Fruit fly (Drosophila melanogaster): Measurements from ENCODE around the gene Rrp6.

Rrp6 gene

dm6 chr3R:14898280-14898756, 12.3 kb upstream of the Rrp6 start, which contains the start of the genes Nup93-2 and CG3817 (continued):
- TF ChIP-seq Max (GFP tag; optimal IDR thresholded peaks at IDR 0.05) = no peak
- TF ChIP-seq disco-r (GFP tag; optimal IDR thresholded peaks at IDR 0.05) = no peak
- 0 out of 3 replicates have a peak, but pooled peaks have one; percentile 33 for TF ChIP-seq CG6175 (GFP tag; IDR thresholded peaks at IDR 0.05)
- peak; percentile 40 for TF ChIP-seq caup (GFP tag; optimal IDR thresholded peaks at IDR 0.05; ENCODE audit: severe bottlenecking)
- no peak for TF ChIP-seq eve (GFP tag; optimal IDR thresholded peaks at IDR 0.05)
- TF ChIP-seq Awh (GFP tag; IDR thresholded peaks at IDR 0.05) = no peak
- TF ChIP-seq Rfx (GFP tag; IDR thresholded peaks at IDR 0.05) = peak; percentile 82
- TF ChIP-seq kay (GFP tag; optimal IDR thresholded peaks at IDR 0.05) = peak; percentile 70
- TF ChIP-seq phol (tag; optimal IDR thresholded peaks at IDR 0.05) = peak; percentile 85
- TF ChIP-seq CG6683 (GFP tag; optimal IDR thresholded peaks at IDR 0.05) = no peak
- no peak for TF ChIP-seq fd64A (GFP tag; optimal IDR thresholded peaks at IDR 0.05)
- no peak for TF ChIP-seq ro (GFP tag; IDR thresholded peaks at IDR 0.05)
- no peak for TF ChIP-seq Adf1 (GFP tag; IDR thresholded peaks at IDR 0.05)
- no peak for TF ChIP-seq Spps (tag; optimal IDR thresholded peaks at IDR 0.05)
- TF ChIP-seq C15 (GFP tag; IDR thresholded peaks at IDR 0.05) = no peak
- TF ChIP-seq ftz-f1 (GFP tag; optimal IDR thresholded peaks at IDR 0.05) = no peak
- TF ChIP-seq hb (GFP tag; IDR thresholded peaks at IDR 0.05; ENCODE audit: partially characterized antibody) = 0 out of 3 replicates have a peak, but pooled peaks have one; percentile 52
- no peak for TF ChIP-seq her (GFP tag; optimal IDR thresholded peaks at IDR 0.05)
- peak; percentile 89 for TF ChIP-seq CG17361 (GFP tag; IDR thresholded peaks at IDR 0.05)
- no peak for TF ChIP-seq CG12071 (GFP tag; optimal IDR thresholded peaks at IDR 0.05)
- peak; percentile 74 for TF ChIP-seq CG32772 (GFP tag; IDR thresholded peaks at IDR 0.05)
- TF ChIP-seq CG14441 (GFP tag; IDR thresholded peaks at IDR 0.05) = peak; percentile 52; the same call in 1 of the 2 replicates
- peak; percentile 44 for TF ChIP-seq zen (tag; optimal IDR thresholded peaks at IDR 0.05)
- no peak for TF ChIP-seq CG18011 (GFP tag; optimal IDR thresholded peaks at IDR 0.05)
- no peak for TF ChIP-seq sim (GFP tag; IDR thresholded peaks at IDR 0.05)
- TF ChIP-seq kni (GFP tag; optimal IDR thresholded peaks at IDR 0.05) = no peak
- TF ChIP-seq ato (GFP tag; IDR thresholded peaks at IDR 0.05; ENCODE audit: partially characterized antibody) = peak; percentile 10; the same call in 1 of the 2 replicates
- peak; percentile 71; the same call in 1 of the 3 replicates for TF ChIP-seq CG34422 (GFP tag; IDR thresholded peaks at IDR 0.05)
- TF ChIP-seq Gug (GFP tag; IDR thresholded peaks at IDR 0.05) = peak; percentile 59; the same call in 2 of the 4 replicates
- TF ChIP-seq Xrp1 (GFP tag; IDR thresholded peaks at IDR 0.05) = peak; percentile 41; the same call in 1 of the 2 replicates
- TF ChIP-seq gcm2 (GFP tag; optimal IDR thresholded peaks at IDR 0.05) = no peak
- no peak for TF ChIP-seq HLHmδ (GFP tag; optimal IDR thresholded peaks at IDR 0.05)
- peak; percentile 57 for TF ChIP-seq pum (GFP tag; optimal IDR thresholded peaks at IDR 0.05)
- peak; percentile 81 for TF ChIP-seq CG6272 (GFP tag; IDR thresholded peaks at IDR 0.05)
- TF ChIP-seq CG14667 (GFP tag; IDR thresholded peaks at IDR 0.05) = no peak
- no peak for TF ChIP-seq CG42726 (GFP tag; IDR thresholded peaks at IDR 0.05; ENCODE audit: partially characterized antibody)
- TF ChIP-seq NC2α (GFP tag; optimal IDR thresholded peaks at IDR 0.05) = no peak
- no peak for TF ChIP-seq odd (GFP tag; optimal IDR thresholded peaks at IDR 0.05)
- peak; percentile 19 for TF ChIP-seq Camta (GFP tag; optimal IDR thresholded peaks at IDR 0.05)
- TF ChIP-seq Dfd (GFP tag; optimal IDR thresholded peaks at IDR 0.05) = no peak
- TF ChIP-seq Side (GFP tag; optimal IDR thresholded peaks at IDR 0.05) = no peak
- peak; percentile 33 for TF ChIP-seq CG13894 (tag; optimal IDR thresholded peaks at IDR 0.05)
- TF ChIP-seq CG8765 (GFP tag; IDR thresholded peaks at IDR 0.05) = peak; percentile 66; the same call in 1 of the 2 replicates
- TF ChIP-seq aop (GFP tag; IDR thresholded peaks at IDR 0.05) = no peak
- TF ChIP-seq az2 (GFP tag; optimal IDR thresholded peaks at IDR 0.05) = peak; percentile 34
- no peak for TF ChIP-seq Oli (tag; optimal IDR thresholded peaks at IDR 0.05)
- TF ChIP-seq CG4820 (GFP tag; optimal IDR thresholded peaks at IDR 0.05) = peak; percentile 11
- TF ChIP-seq cato (GFP tag; optimal IDR thresholded peaks at IDR 0.05; ENCODE audit: borderline replicate concordance) = no peak
- TF ChIP-seq CG10431 (GFP tag; optimal IDR thresholded peaks at IDR 0.05) = no peak
- TF ChIP-seq usp (GFP tag; optimal IDR thresholded peaks at IDR 0.05) = no peak
- TF ChIP-seq YL-1 (GFP tag; optimal IDR thresholded peaks at IDR 0.05) = no peak
